Fruit fly (Drosophila melanogaster): ENCODE results near the gene CG31525.

The CG31525 gene

dm6 chr3R:4401977-4402589 is 24.7 kb upstream of the CG31525 start, which contains the start of gene CG9853:
Gene CG9853 (minus strand): TSS chr3R:4402027.
- TF ChIP-seq cic (GFP tag; optimal IDR thresholded peaks at IDR 0.05) (no peak), bab1 (GFP tag; optimal IDR thresholded peaks at IDR 0.05) (no peak), CG12768 (GFP tag; optimal IDR thresholded peaks at IDR 0.05) (no peak), CG7101 (tag; optimal IDR thresholded peaks at IDR 0.05) (no peak), CG11617 (GFP tag; optimal IDR thresholded peaks at IDR 0.05) (no peak), toe (GFP tag; optimal IDR thresholded peaks at IDR 0.05) (no peak), pad (GFP tag; optimal IDR thresholded peaks at IDR 0.05) (no peak), cnc (optimal IDR thresholded peaks at IDR 0.05) (no peak), kay (GFP tag; ENCODE audit: borderline replicate concordance) (no peak), tj (GFP tag; optimal IDR thresholded peaks at IDR 0.05) (no peak), Clk (GFP tag; optimal IDR thresholded peaks at IDR 0.05) (no peak), CG5204 (GFP tag; optimal IDR thresholded peaks at IDR 0.05) (no peak), Mnt (GFP tag; optimal IDR thresholded peaks at IDR 0.05) (no peak), ovo (GFP tag; optimal IDR thresholded peaks at IDR 0.05) (no peak), CG7045 (GFP tag; optimal IDR thresholded peaks at IDR 0.05) (no peak), CG1620 (GFP tag; optimal IDR thresholded peaks at IDR 0.05) (no peak), CG14711 (tag; optimal IDR thresholded peaks at IDR 0.05) (no peak), Crg-1 (GFP tag; optimal IDR thresholded peaks at IDR 0.05) (no peak), Hr96 (GFP tag; optimal IDR thresholded peaks at IDR 0.05) (no peak)

dm6 chr3R:4402884-4403705 is 23.7 kb upstream of the CG31525 start, which contains the start of gene lost:
Gene lost (plus strand): TSS chr3R:4403076.
- TF ChIP-seq Clk (GFP tag; optimal IDR thresholded peaks at IDR 0.05) (no peak), CG12768 (GFP tag; optimal IDR thresholded peaks at IDR 0.05) (no peak), Mnt (GFP tag; optimal IDR thresholded peaks at IDR 0.05) (peak; percentile 79), toe (GFP tag; optimal IDR thresholded peaks at IDR 0.05) (peak; percentile 55), CG7101 (tag; optimal IDR thresholded peaks at IDR 0.05) (peak; percentile 52), bab1 (GFP tag; optimal IDR thresholded peaks at IDR 0.05) (peak; percentile 35), tj (GFP tag; optimal IDR thresholded peaks at IDR 0.05) (no peak), cic (GFP tag; optimal IDR thresholded peaks at IDR 0.05) (peak; percentile 28), ovo (GFP tag; optimal IDR thresholded peaks at IDR 0.05) (peak; percentile 28), CG14711 (tag; optimal IDR thresholded peaks at IDR 0.05) (peak; percentile 78), CG11617 (GFP tag; optimal IDR thresholded peaks at IDR 0.05) (peak; percentile 16), pad (GFP tag; optimal IDR thresholded peaks at IDR 0.05) (peak; percentile 15)

- TF ChIP-seq Hr96 (GFP tag; optimal IDR thresholded peaks at IDR 0.05): no peak
- peak; percentile 58 for TF ChIP-seq tj (GFP tag; optimal IDR thresholded peaks at IDR 0.05)
- no peak for TF ChIP-seq kay (GFP tag; ENCODE audit: borderline replicate concordance)
- no peak for TF ChIP-seq CG11617 (GFP tag; optimal IDR thresholded peaks at IDR 0.05)
- TF ChIP-seq toe (GFP tag; optimal IDR thresholded peaks at IDR 0.05): peak; percentile 27
- TF ChIP-seq CG7045 (GFP tag; optimal IDR thresholded peaks at IDR 0.05): no peak
- TF ChIP-seq CG1620 (GFP tag; optimal IDR thresholded peaks at IDR 0.05): no peak
- no peak for TF ChIP-seq Crg-1 (GFP tag; optimal IDR thresholded peaks at IDR 0.05)
- TF ChIP-seq cic (GFP tag; optimal IDR thresholded peaks at IDR 0.05): peak; percentile 75
- TF ChIP-seq Clk (GFP tag; optimal IDR thresholded peaks at IDR 0.05): no peak
- no peak for TF ChIP-seq ovo (GFP tag; optimal IDR thresholded peaks at IDR 0.05)
- no peak for TF ChIP-seq CG5204 (GFP tag; optimal IDR thresholded peaks at IDR 0.05)
- TF ChIP-seq CG12768 (GFP tag; optimal IDR thresholded peaks at IDR 0.05): peak; percentile 42
- no peak for TF ChIP-seq CG7101 (tag; optimal IDR thresholded peaks at IDR 0.05)
- no peak for TF ChIP-seq cnc (optimal IDR thresholded peaks at IDR 0.05)
- TF ChIP-seq CG33017 (tag; optimal IDR thresholded peaks at IDR 0.05): peak; percentile 33
- no peak for TF ChIP-seq pad (GFP tag; optimal IDR thresholded peaks at IDR 0.05)
- TF ChIP-seq bab1 (GFP tag; optimal IDR thresholded peaks at IDR 0.05): peak; percentile 22
- peak; percentile 91 for TF ChIP-seq CG14711 (tag; optimal IDR thresholded peaks at IDR 0.05)
- peak; percentile 85 for TF ChIP-seq Mnt (GFP tag; optimal IDR thresholded peaks at IDR 0.05)
Measured at dm6 chr3R:4403706-4404392, 23.0 kb upstream of the CG31525 start.

- no peak for TF ChIP-seq ovo (GFP tag; optimal IDR thresholded peaks at IDR 0.05)
- TF ChIP-seq Hr96 (GFP tag; optimal IDR thresholded peaks at IDR 0.05): no peak
- TF ChIP-seq CG5204 (GFP tag; optimal IDR thresholded peaks at IDR 0.05): no peak
- TF ChIP-seq CG33017 (tag; optimal IDR thresholded peaks at IDR 0.05): no peak
- no peak for TF ChIP-seq CG11617 (GFP tag; optimal IDR thresholded peaks at IDR 0.05)
- TF ChIP-seq CG12768 (GFP tag; optimal IDR thresholded peaks at IDR 0.05): no peak
- TF ChIP-seq tj (GFP tag; optimal IDR thresholded peaks at IDR 0.05): no peak
- TF ChIP-seq Mnt (GFP tag; optimal IDR thresholded peaks at IDR 0.05): no peak
- TF ChIP-seq CG7101 (tag; optimal IDR thresholded peaks at IDR 0.05): no peak
Measured at dm6 chr3R:4407325-4407724, 19.5 kb upstream of the CG31525 start.

dm6 chr3R:4416138-4416537 is 10.7 kb upstream of the CG31525 start, which contains the start of gene CG31528:
Gene CG31528 (plus strand): TSS chr3R:4416438.
- TF ChIP-seq kay (GFP tag; ENCODE audit: borderline replicate concordance): no peak
- TF ChIP-seq cic (GFP tag; optimal IDR thresholded peaks at IDR 0.05): no peak
- TF ChIP-seq Crg-1 (GFP tag; optimal IDR thresholded peaks at IDR 0.05): no peak
- no peak for TF ChIP-seq CG11617 (GFP tag; optimal IDR thresholded peaks at IDR 0.05)
- no peak for TF ChIP-seq CG14711 (tag; optimal IDR thresholded peaks at IDR 0.05)
- no peak for TF ChIP-seq CG33017 (tag; optimal IDR thresholded peaks at IDR 0.05)
- TF ChIP-seq cnc (optimal IDR thresholded peaks at IDR 0.05): no peak

All from whole organism, adult.